Fruit fly (Drosophila melanogaster): ENCODE measurements around the gene CG13606.
A peak's percentile ranks its signal among the peaks of the same experiment; 100 is the strongest.

The CG13606 gene

dm6 chr3R:24141013-24141592, 31.3 kb upstream of the CG13606 start, which contains the start of gene Kal1 (continued):
- TF ChIP-seq Sry-β (GFP tag; optimal IDR thresholded peaks at IDR 0.05) = peak; percentile 54
- peak; percentile 52 for TF ChIP-seq trh (GFP tag; optimal IDR thresholded peaks at IDR 0.05)
- peak; percentile 87 for TF ChIP-seq Hr3 (GFP tag; optimal IDR thresholded peaks at IDR 0.05)
- TF ChIP-seq Hey (tag; optimal IDR thresholded peaks at IDR 0.05) = no peak
- TF ChIP-seq ac (GFP tag; optimal IDR thresholded peaks at IDR 0.05) = peak; percentile 57
- peak; percentile 44; the same call in 1 of the 2 replicates for TF ChIP-seq NFAT (GFP tag; IDR thresholded peaks at IDR 0.05)
- TF ChIP-seq CG10366 (GFP tag; IDR thresholded peaks at IDR 0.05) = peak; percentile 92
- peak; percentile 58; the same call in 2 of the 3 replicates for TF ChIP-seq CG6175 (GFP tag; IDR thresholded peaks at IDR 0.05)
- TF ChIP-seq insv (GFP tag; optimal IDR thresholded peaks at IDR 0.05) = peak in 1 of 2 experiments; percentile 7
- peak; percentile 90 for TF ChIP-seq ken (GFP tag; IDR thresholded peaks at IDR 0.05)
- TF ChIP-seq p53 (GFP tag; optimal IDR thresholded peaks at IDR 0.05) = no peak
- no peak for TF ChIP-seq tx (GFP tag; optimal IDR thresholded peaks at IDR 0.05)
- peak; percentile 54; the same call in 1 of the 2 replicates for TF ChIP-seq Dip2 (GFP tag; IDR thresholded peaks at IDR 0.05)
- no peak for TF ChIP-seq maf-S (GFP tag; optimal IDR thresholded peaks at IDR 0.05)
- peak; percentile 88 for TF ChIP-seq CG4820 (GFP tag; optimal IDR thresholded peaks at IDR 0.05)
- TF ChIP-seq CG2199 (GFP tag; IDR thresholded peaks at IDR 0.05) = peak; percentile 85; the same call in 2 of the 3 replicates
- TF ChIP-seq jumu (GFP tag; optimal IDR thresholded peaks at IDR 0.05) = no peak
- TF ChIP-seq HLH3B (GFP tag; IDR thresholded peaks at IDR 0.05) = peak; percentile 96
- peak; percentile 98 for TF ChIP-seq bsh (GFP tag; optimal IDR thresholded peaks at IDR 0.05)
- peak; percentile 82 for TF ChIP-seq CG15011 (GFP tag; optimal IDR thresholded peaks at IDR 0.05)
- TF ChIP-seq CG30403 (GFP tag; optimal IDR thresholded peaks at IDR 0.05) = peak; percentile 88
- peak; percentile 60; the same call in 1 of the 2 replicates for TF ChIP-seq gt (GFP tag; IDR thresholded peaks at IDR 0.05)
- 0 out of 4 replicates have a peak, but pooled peaks have one; percentile 44 for TF ChIP-seq chinmo (GFP tag; IDR thresholded peaks at IDR 0.05; ENCODE audit: partially characterized antibody)
- no peak for TF ChIP-seq CG34224 (GFP tag; IDR thresholded peaks at IDR 0.05; ENCODE audit: partially characterized antibody)
- peak; percentile 80 for TF ChIP-seq Rfx (GFP tag; IDR thresholded peaks at IDR 0.05)
- peak; percentile 90 for TF ChIP-seq croc (GFP tag; conservative IDR thresholded peaks at IDR 0.05)
- peak; percentile 77 for TF ChIP-seq CG15514 (GFP tag; optimal IDR thresholded peaks at IDR 0.05)
- no peak for TF ChIP-seq Kr (GFP tag; optimal IDR thresholded peaks at IDR 0.05)
- TF ChIP-seq wdn (GFP tag; IDR thresholded peaks at IDR 0.05) = peak; percentile 64; the same call in 1 of the 2 replicates
- TF ChIP-seq CG10979 (tag; optimal IDR thresholded peaks at IDR 0.05) = peak; percentile 97
- peak; percentile 93 for TF ChIP-seq tgo (GFP tag; IDR thresholded peaks at IDR 0.05)
- TF ChIP-seq tin (GFP tag; optimal IDR thresholded peaks at IDR 0.05) = peak; percentile 90
- peak; percentile 86 for TF ChIP-seq esg (GFP tag; conservative IDR thresholded peaks at IDR 0.05)
- TF ChIP-seq tna (GFP tag; IDR thresholded peaks at IDR 0.05; ENCODE audit: partially characterized antibody) = no peak
- no peak for TF ChIP-seq ftz-f1 (GFP tag; optimal IDR thresholded peaks at IDR 0.05)
- peak; percentile 70; the same call in 2 of the 4 replicates for TF ChIP-seq Gug (GFP tag; IDR thresholded peaks at IDR 0.05)
- peak; percentile 71 for TF ChIP-seq CG3065 (GFP tag; optimal IDR thresholded peaks at IDR 0.05)
- TF ChIP-seq CG8478 (optimal IDR thresholded peaks at IDR 0.05) = no peak
- TF ChIP-seq CG14014 (GFP tag; IDR thresholded peaks at IDR 0.05) = peak; percentile 83; the same call in 1 of the 2 replicates
- TF ChIP-seq CG16779 (GFP tag; IDR thresholded peaks at IDR 0.05) = no peak
- peak; percentile 96 for TF ChIP-seq CG4707 (GFP tag; optimal IDR thresholded peaks at IDR 0.05)
- TF ChIP-seq Oli (tag; optimal IDR thresholded peaks at IDR 0.05) = peak; percentile 95
- peak; percentile 87 for TF ChIP-seq onecut (GFP tag; IDR thresholded peaks at IDR 0.05)
- peak; percentile 89 for TF ChIP-seq CG17568 (GFP tag; optimal IDR thresholded peaks at IDR 0.05)
- peak; percentile 51 for TF ChIP-seq sd (tag; optimal IDR thresholded peaks at IDR 0.05)
- TF ChIP-seq Ada2b (GFP tag; IDR thresholded peaks at IDR 0.05) = peak; percentile 90
- TF ChIP-seq aop (GFP tag; IDR thresholded peaks at IDR 0.05) = 0 out of 2 replicates have a peak, but pooled peaks have one; percentile 28
- no peak for TF ChIP-seq nau (GFP tag; optimal IDR thresholded peaks at IDR 0.05)
- peak; percentile 87 for TF ChIP-seq CG5953 (GFP tag; IDR thresholded peaks at IDR 0.05)
- peak; percentile 81 for TF ChIP-seq CG9437 (GFP tag; optimal IDR thresholded peaks at IDR 0.05)

All from whole organism, embryonic.